Fruit fly (Drosophila melanogaster) whole organism, embryonic: ENCODE measurements around the gene alpha-Est9.

ENCODE experiments used
- BtbVII ChIP-seq: fragments of 200-800 bp; sonication (Bioruptor generic); optimal IDR thresholded peaks from 3 replicates; lab custom pipeline; 2017; ENCODE audit warnings: missing biosample characterization, mild to moderate bottlenecking, missing genetic modification characterization
- CG1024 ChIP-seq: fragments of 200-800 bp; sonication (Bioruptor generic); IDR thresholded peaks from 2 replicates; pipeline ENCODE4 v1.3.6; 2022; ENCODE audit warnings: missing biosample characterization, missing genetic modification characterization
- CG10274 ChIP-seq: fragments of 200-800 bp; sonication (Bioruptor generic); optimal IDR thresholded peaks from 3 replicates; lab custom pipeline; 2017; ENCODE audit warnings: missing biosample characterization, mild to moderate bottlenecking, missing genetic modification characterization
- CG10321 ChIP-seq: fragments of 200-800 bp; sonication (Bioruptor generic); IDR thresholded peaks from 2 replicates; pipeline ENCODE4 v1.3.6; 2022; ENCODE audit warnings: missing biosample characterization, missing genetic modification characterization
- CG11085 ChIP-seq: fragments of 200-800 bp; sonication (Bioruptor generic); IDR thresholded peaks from 2 replicates; pipeline ENCODE4 v1.3.6; 2022; ENCODE audit warnings: missing biosample characterization, missing genetic modification characterization
- CG11695 ChIP-seq: fragments of 200-800 bp; sonication (Bioruptor generic); IDR thresholded peaks from 3 replicates; pipeline ENCODE4 v1.3.6; 2022; ENCODE audit warnings: missing biosample characterization, missing genetic modification characterization
- CG12104 ChIP-seq: fragments of 200-800 bp; sonication (Bioruptor generic); optimal IDR thresholded peaks from 3 replicates; lab custom pipeline; 2016; ENCODE audit warnings: missing biosample characterization, missing genetic modification characterization
- CG12219 ChIP-seq: fragments of 200-800 bp; sonication (Bioruptor generic); optimal IDR thresholded peaks from 3 replicates; lab custom pipeline; 2018; ENCODE audit warnings: missing biosample characterization, mild to moderate bottlenecking, missing genetic modification characterization
- CG14441 ChIP-seq: fragments of 200-800 bp; sonication (Bioruptor generic); IDR thresholded peaks from 2 replicates; pipeline ENCODE4 v1.3.6; 2022; ENCODE audit warnings: missing biosample characterization, missing genetic modification characterization
- CG14860 ChIP-seq: fragments of 200-800 bp; sonication (Bioruptor generic); IDR thresholded peaks from 3 replicates; pipeline ENCODE4 v1.3.6; 2022; ENCODE audit warnings: missing biosample characterization, missing genetic modification characterization; ENCODE audit not compliant: partially characterized antibody
- CG16813 ChIP-seq: fragments of 200-800 bp; sonication (Bioruptor generic); IDR thresholded peaks from 3 replicates; pipeline ENCODE4 v1.3.6; 2022; ENCODE audit warnings: missing biosample characterization, missing genetic modification characterization; ENCODE audit not compliant: partially characterized antibody
- CG16863 ChIP-seq: fragments of 200-800 bp; sonication (Bioruptor generic); optimal IDR thresholded peaks from 3 replicates; lab custom pipeline; 2016; ENCODE audit warnings: missing biosample characterization, missing genetic modification characterization
- CG17361 ChIP-seq: fragments of 200-800 bp; sonication (Bioruptor generic); IDR thresholded peaks from 3 replicates; pipeline ENCODE4 v1.3.6; 2022; ENCODE audit warnings: missing biosample characterization, missing genetic modification characterization
- CG17802 ChIP-seq: fragments of 200-800 bp; sonication (Bioruptor generic); optimal IDR thresholded peaks from 2 replicates; lab custom pipeline; 2018; ENCODE audit warnings: missing biosample characterization, mild to moderate bottlenecking, missing genetic modification characterization, moderate library complexity
- CG1792 ChIP-seq: fragments of 200-800 bp; sonication (Bioruptor generic); optimal IDR thresholded peaks from 2 replicates; lab custom pipeline; 2016; ENCODE audit warnings: missing biosample characterization, missing genetic modification characterization
- CG18262 ChIP-seq: fragments of 200-800 bp; optimal IDR thresholded peaks from 3 replicates; lab custom pipeline; 2019; ENCODE audit warnings: missing biosample characterization, mild to moderate bottlenecking, missing genetic modification characterization, moderate library complexity
- CG31365 ChIP-seq: fragments of 200-800 bp; sonication (Bioruptor generic); optimal IDR thresholded peaks from 2 replicates; lab custom pipeline; 2018; ENCODE audit warnings: missing biosample characterization, mild to moderate bottlenecking, missing genetic modification characterization
- CG34376 ChIP-seq: fragments of 200-800 bp; sonication (Bioruptor generic); optimal IDR thresholded peaks from 2 replicates; lab custom pipeline; 2018; ENCODE audit warnings: missing biosample characterization, mild to moderate bottlenecking, missing genetic modification characterization
- CG4328 ChIP-seq: fragments of 200-800 bp; sonication (Bioruptor generic); optimal IDR thresholded peaks from 3 replicates; lab custom pipeline; 2017; ENCODE audit warnings: missing biosample characterization, missing genetic modification reagents, missing genetic modification characterization
- CG4707 ChIP-seq: fragments of 200-800 bp; sonication (Bioruptor generic); optimal IDR thresholded peaks from 2 replicates; lab custom pipeline; 2018; ENCODE audit warnings: missing biosample characterization, mild to moderate bottlenecking, missing genetic modification characterization, moderate library complexity
- CG6175 ChIP-seq: fragments of 200-800 bp; sonication (Bioruptor generic); IDR thresholded peaks from 3 replicates; pipeline ENCODE4 v1.3.6; 2022; ENCODE audit warnings: missing biosample characterization, missing genetic modification characterization
- CG6272 ChIP-seq: fragments of 200-800 bp; sonication (Bioruptor generic); IDR thresholded peaks from 2 replicates; pipeline ENCODE4 v1.3.6; 2022; ENCODE audit warnings: missing biosample characterization, missing genetic modification characterization
- CG6683 ChIP-seq: fragments of 200-800 bp; sonication (Bioruptor generic); optimal IDR thresholded peaks from 2 replicates; lab custom pipeline; 2017; ENCODE audit warnings: missing biosample characterization, mild to moderate bottlenecking, missing genetic modification characterization, missing genetic modification reagents
- CG9727 ChIP-seq: fragments of 200-800 bp; sonication (Bioruptor generic); optimal IDR thresholded peaks from 3 replicates; lab custom pipeline; 2017; ENCODE audit warnings: missing biosample characterization, mild to moderate bottlenecking, missing genetic modification characterization
- CG9876 ChIP-seq: fragments of 200-800 bp; sonication (Bioruptor generic); optimal IDR thresholded peaks from 2 replicates; lab custom pipeline; 2016; ENCODE audit warnings: missing biosample characterization, missing genetic modification characterization
- CoRest ChIP-seq: fragments of 200-800 bp; sonication (Bioruptor generic); optimal IDR thresholded peaks from 3 replicates; lab custom pipeline; 2018; ENCODE audit warnings: missing biosample characterization, mild to moderate bottlenecking, missing genetic modification characterization, moderate library complexity
- D19B ChIP-seq: fragments of 200-800 bp; sonication (Bioruptor generic); optimal IDR thresholded peaks from 2 replicates; lab custom pipeline; 2017; ENCODE audit warnings: missing biosample characterization, mild to moderate bottlenecking, missing genetic modification characterization
- Dfd ChIP-seq, 2 experiments: fragments of >200 bp; optimal IDR thresholded peaks; 2 replicates each; lab custom pipeline; 2017; ENCODE audit warnings: missing biosample characterization in 2 of 2, missing genetic modification characterization in 2 of 2
- Fer3 ChIP-seq: fragments of 200-800 bp; sonication (Bioruptor generic); optimal IDR thresholded peaks from 2 replicates; lab custom pipeline; 2018; ENCODE audit warnings: missing biosample characterization, mild to moderate bottlenecking, missing genetic modification characterization, moderate library complexity
- HmgD ChIP-seq: fragments of 200-800 bp; sonication (Bioruptor generic); optimal IDR thresholded peaks from 3 replicates; lab custom pipeline; 2016; ENCODE audit warnings: missing biosample characterization, missing genetic modification characterization
- Hr3 ChIP-seq: fragments of 200-800 bp; sonication (Bioruptor generic); optimal IDR thresholded peaks from 3 replicates; lab custom pipeline; 2016; ENCODE audit warnings: missing biosample characterization, missing genetic modification characterization
- Hr39 ChIP-seq: fragments of >200 bp; optimal IDR thresholded peaks from 2 replicates; lab custom pipeline; 2017
- Max ChIP-seq: fragments of 200-800 bp; sonication (Bioruptor generic); optimal IDR thresholded peaks from 2 replicates; lab custom pipeline; 2016; ENCODE audit warnings: missing biosample characterization, mild to moderate bottlenecking, missing genetic modification characterization
- Nf-YB ChIP-seq: fragments of 200-800 bp; sonication (Bioruptor generic); optimal IDR thresholded peaks from 3 replicates; lab custom pipeline; 2019; ENCODE audit warnings: missing biosample characterization, mild to moderate bottlenecking, missing genetic modification characterization, moderate library complexity
- abd-A ChIP-seq: fragments of 200-800 bp; sonication (Bioruptor generic); optimal IDR thresholded peaks from 3 replicates; lab custom pipeline; 2019; ENCODE audit warnings: missing biosample characterization, mild to moderate bottlenecking, missing genetic modification characterization, moderate library complexity
- al ChIP-seq: fragments of 200-800 bp; sonication (Bioruptor generic); IDR thresholded peaks from 2 replicates; pipeline ENCODE4 v1.3.6; 2022; ENCODE audit warnings: missing biosample characterization, missing genetic modification characterization
- ase ChIP-seq: fragments of 200-800 bp; sonication (Bioruptor generic); IDR thresholded peaks from 3 replicates; pipeline ENCODE4 v1.3.6; 2022; ENCODE audit warnings: missing biosample characterization, missing genetic modification characterization
- ato ChIP-seq: fragments of 200-800 bp; sonication (Bioruptor generic); IDR thresholded peaks from 2 replicates; pipeline ENCODE4 v1.3.6; 2022; ENCODE audit warnings: missing biosample characterization, missing genetic modification characterization; ENCODE audit not compliant: partially characterized antibody
- bowl ChIP-seq: fragments of 200-800 bp; sonication (Bioruptor generic); IDR thresholded peaks from 2 replicates; pipeline ENCODE4 v1.3.6; 2022; ENCODE audit warnings: missing biosample characterization, missing genetic modification characterization
- eve ChIP-seq, 2 experiments: fragments of >200 bp; optimal IDR thresholded peaks; 2 replicates each; lab custom pipeline; 2017; ENCODE audit warnings: missing biosample characterization in 2 of 2, missing genetic modification characterization in 2 of 2
- fu2 ChIP-seq: fragments of 200-800 bp; sonication (Bioruptor generic); optimal IDR thresholded peaks from 2 replicates; lab custom pipeline; 2016; ENCODE audit warnings: missing biosample characterization, missing genetic modification characterization
- h ChIP-seq: fragments of >200 bp; optimal IDR thresholded peaks from 2 replicates; lab custom pipeline; 2017
- ind ChIP-seq: fragments of 200-800 bp; sonication (Bioruptor generic); optimal IDR thresholded peaks from 3 replicates; lab custom pipeline; 2016; ENCODE audit warnings: missing biosample characterization, missing genetic modification characterization
- jumu ChIP-seq: fragments of 200-800 bp; sonication (Bioruptor generic); optimal IDR thresholded peaks from 3 replicates; lab custom pipeline; 2016; ENCODE audit warnings: missing biosample characterization, missing genetic modification characterization
- onecut ChIP-seq: fragments of 200-800 bp; sonication (Bioruptor generic); IDR thresholded peaks from 2 replicates; pipeline ENCODE4 v1.3.6; 2022; ENCODE audit warnings: missing biosample characterization, missing genetic modification characterization
- pan ChIP-seq, 4 experiments: fragments of >200 bp in 3 of 4; fragments of 200-800 bp in 1 of 4; sonication (Bioruptor generic) in 1 of 4; optimal IDR thresholded peaks in 3 of 4; IDR thresholded peaks in 1 of 4; 2 replicates each; pipeline versions ENCODE4 v1.3.6 to Lab custom; 2017 to 2022; ENCODE audit warnings: missing biosample characterization in 2 of 4, missing genetic modification characterization in 2 of 4, mixed read lengths in 1 of 4
- phol ChIP-seq: fragments of 200-800 bp; sonication (Bioruptor generic); optimal IDR thresholded peaks from 3 replicates; lab custom pipeline; 2018; ENCODE audit warnings: missing biosample characterization, mild to moderate bottlenecking, missing genetic modification characterization, moderate library complexity
- prd ChIP-seq, 3 experiments: fragments of >200 bp in 2 of 3; fragments of 200-800 bp in 1 of 3; sonication (Bioruptor generic) in 1 of 3; optimal IDR thresholded peaks in 2 of 3; IDR thresholded peaks in 1 of 3; 2 replicates in 2 of 3; 3 replicates in 1 of 3; pipeline versions ENCODE4 v1.3.6 to Lab custom; 2017 to 2022; ENCODE audit warnings: missing biosample characterization in 1 of 3, missing genetic modification characterization in 1 of 3
- row ChIP-seq: fragments of 200-800 bp; sonication (Bioruptor generic); IDR thresholded peaks from 3 replicates; pipeline ENCODE4 v1.3.6; 2022; ENCODE audit warnings: missing biosample characterization, missing genetic modification characterization
- shn ChIP-seq: fragments of 200-800 bp; sonication (Bioruptor generic); optimal IDR thresholded peaks from 3 replicates; lab custom pipeline; 2016; ENCODE audit warnings: missing biosample characterization, missing genetic modification characterization
- sug ChIP-seq: fragments of 200-800 bp; optimal IDR thresholded peaks from 2 replicates; lab custom pipeline; 2019; ENCODE audit warnings: missing biosample characterization, mild to moderate bottlenecking, missing genetic modification characterization, moderate library complexity
- vfl ChIP-seq: fragments of 200-800 bp; sonication (Bioruptor generic); optimal IDR thresholded peaks from 2 replicates; lab custom pipeline; 2016; ENCODE audit warnings: missing biosample characterization, missing genetic modification characterization
- zf30C ChIP-seq: fragments of 200-800 bp; sonication (Bioruptor generic); optimal IDR thresholded peaks from 3 replicates; lab custom pipeline; 2018; ENCODE audit warnings: missing biosample characterization, mild to moderate bottlenecking, missing genetic modification characterization

The alpha-Est9 gene

dm6 chr3R:7491453-7491853 is 13.4 kb downstream of the alpha-Est9 start (continued):
- TF ChIP-seq CG1792 (no peak), bowl (GFP tag; lab: Robert Waterston, UW) (no peak), jumu (GFP tag; lab: Kevin White, UChicago) (no peak), CG11085 (GFP tag; lab: Robert Waterston, UW) (no peak), CG6683 (GFP tag; lab: Kevin White, UChicago) (no peak), abd-A (tag; lab: Kevin White, UChicago) (no peak), CG14441 (GFP tag; lab: Robert Waterston, UW) (no peak), BtbVII (no peak), CG9876 (no peak), CG31365 (tag; lab: Kevin White, UChicago) (no peak), HmgD (GFP tag; lab: Kevin White, UChicago) (no peak), zf30C (GFP tag; lab: Kevin White, UChicago) (no peak), ato (GFP tag; lab: Robert Waterston, UW) (no peak), h (lab: Kevin White, UChicago) (no peak), Hr39 (lab: Kevin White, UChicago) (no peak), D19B (no peak), CG10274 (no peak), row (GFP tag; lab: Robert Waterston, UW) (no peak), CG6175 (GFP tag; lab: Robert Waterston, UW) (0 out of 3 replicates have a peak, but pooled peaks have one; percentile 60), CG10321 (GFP tag; lab: Robert Waterston, UW) (no peak), CG34376 (GFP tag; lab: Kevin White, UChicago) (peak; percentile 41), CG14860 (GFP tag; lab: Robert Waterston, UW) (no peak), fu2 (no peak), onecut (peak; percentile 46; the same call in 1 of the 2 replicates), CG11695 (GFP tag; lab: Robert Waterston, UW) (no peak), CG9727 (GFP tag; lab: Kevin White, UChicago) (no peak), sug (tag; lab: Kevin White, UChicago) (peak; percentile 74), CG12219 (peak; percentile 3), Dfd (GFP tag; optimal IDR thresholded peaks at IDR 0.05; lab: Kevin White, UChicago) (no peak), prd (optimal IDR thresholded peaks at IDR 0.05; lab: Kevin White, UChicago) (no peak), prd (GFP tag; IDR thresholded peaks at IDR 0.05; lab: Robert Waterston, UW) (no peak), Hr3 (GFP tag; lab: Kevin White, UChicago) (no peak), CG17361 (GFP tag; lab: Robert Waterston, UW) (no peak), CG1024 (peak; percentile 23; the same call in 1 of the 2 replicates), shn (no peak), CG17802 (no peak), CoRest (tag; lab: Kevin White, UChicago) (no peak), CG4707 (GFP tag; lab: Kevin White, UChicago) (no peak)

- TF ChIP-seq ind (GFP tag; lab: Kevin White, UChicago) (peak; percentile 50), eve (GFP tag; optimal IDR thresholded peaks at IDR 0.05; lab: Kevin White, UChicago) (peak in 1 of 2 experiments; percentile 50), phol (tag; lab: Kevin White, UChicago) (peak; percentile 86), CG6272 (GFP tag; lab: Robert Waterston, UW) (0 out of 2 replicates have a peak, but pooled peaks have one; percentile 17), ase (GFP tag; lab: Robert Waterston, UW) (peak; percentile 51; the same call in 1 of the 3 replicates), vfl (GFP tag; lab: Kevin White, UChicago) (no peak), CG18262 (tag; lab: Kevin White, UChicago) (peak; percentile 80), Max (peak; percentile 5), Fer3 (tag; lab: Kevin White, UChicago) (peak; percentile 24), pan (optimal IDR thresholded peaks at IDR 0.05; lab: Kevin White, UChicago) (no peak), pan (GFP tag; optimal IDR thresholded peaks at IDR 0.05 in 1 of 2, IDR thresholded peaks at IDR 0.05 in 1 of 2) (peak in 1 of 2 experiments; percentile 57), CG12104 (GFP tag; lab: Kevin White, UChicago) (peak; percentile 52), al (GFP tag; lab: Robert Waterston, UW) (no peak), CG4328 (GFP tag; lab: Kevin White, UChicago) (peak; percentile 8), CG16813 (GFP tag; lab: Robert Waterston, UW) (no peak), CG16863 (no peak), Nf-YB (GFP tag; lab: Kevin White, UChicago) (no peak)
Observed at dm6 chr3R:7490884-7491283, 14.0 kb downstream of the alpha-Est9 start.
